Fruit fly (Drosophila melanogaster): Measurements from ENCODE around the gene GckIII.

Gene GckIII

dm6 chr3R:17072526-17073114 lies 12.7 kb upstream of the GckIII start, which contains the start of the genes Ns1 and mRpS11 (continued):
- no peak for TF ChIP-seq CG1647 (GFP tag; optimal IDR thresholded peaks at IDR 0.05)
- TF ChIP-seq H2.0 (GFP tag; IDR thresholded peaks at IDR 0.05): no peak
- TF ChIP-seq dimm (GFP tag; IDR thresholded peaks at IDR 0.05): no peak
- TF ChIP-seq CG1529 (GFP tag; optimal IDR thresholded peaks at IDR 0.05): no peak
- peak; percentile 9 for TF ChIP-seq PHDP (tag; optimal IDR thresholded peaks at IDR 0.05)
- no peak for TF ChIP-seq ATbp (GFP tag; optimal IDR thresholded peaks at IDR 0.05)
- TF ChIP-seq CG5180 (GFP tag; optimal IDR thresholded peaks at IDR 0.05): no peak
- TF ChIP-seq CG4282 (GFP tag; optimal IDR thresholded peaks at IDR 0.05): peak; percentile 38
- TF ChIP-seq CG9876 (GFP tag; optimal IDR thresholded peaks at IDR 0.05): no peak
- TF ChIP-seq cwo (GFP tag; optimal IDR thresholded peaks at IDR 0.05): peak; percentile 85
- peak; percentile 76 for TF ChIP-seq CG7987 (GFP tag; optimal IDR thresholded peaks at IDR 0.05)
- TF ChIP-seq CG1792 (GFP tag; optimal IDR thresholded peaks at IDR 0.05): no peak
- no peak for TF ChIP-seq pnt (GFP tag; optimal IDR thresholded peaks at IDR 0.05)
- TF ChIP-seq bigmax (GFP tag; optimal IDR thresholded peaks at IDR 0.05): no peak
- TF ChIP-seq bbx (GFP tag; IDR thresholded peaks at IDR 0.05; ENCODE audit: partially characterized antibody): peak; percentile 40; the same call in 1 of the 2 replicates
- TF ChIP-seq Dll (GFP tag; IDR thresholded peaks at IDR 0.05; ENCODE audit: partially characterized antibody): no peak
- TF ChIP-seq CG17359 (tag; optimal IDR thresholded peaks at IDR 0.05): peak; percentile 2
- TF ChIP-seq hth (optimal IDR thresholded peaks at IDR 0.05): no peak
- TF ChIP-seq nerfin-1 (tag; optimal IDR thresholded peaks at IDR 0.05): peak; percentile 91
- TF ChIP-seq pan (optimal IDR thresholded peaks at IDR 0.05): no peak
- TF ChIP-seq pan (GFP tag; optimal IDR thresholded peaks at IDR 0.05 in 1 of 2, IDR thresholded peaks at IDR 0.05 in 1 of 2): no peak
- TF ChIP-seq Ada2b (GFP tag; IDR thresholded peaks at IDR 0.05): no peak
- no peak for TF ChIP-seq tap (tag; optimal IDR thresholded peaks at IDR 0.05)
- TF ChIP-seq Ravus (GFP tag; IDR thresholded peaks at IDR 0.05): no peak
- peak; percentile 69 for TF ChIP-seq CG12659 (GFP tag; optimal IDR thresholded peaks at IDR 0.05)
- TF ChIP-seq HmgD (GFP tag; optimal IDR thresholded peaks at IDR 0.05): no peak
- TF ChIP-seq CG11560 (tag; IDR thresholded peaks at IDR 0.05): no peak
- TF ChIP-seq CG33213 (GFP tag; optimal IDR thresholded peaks at IDR 0.05): peak; percentile 44
- peak in 1 of 3 experiments; percentile 27 for TF ChIP-seq Stat92E (GFP tag; optimal IDR thresholded peaks at IDR 0.05)
- peak; percentile 38 for TF ChIP-seq mirr (GFP tag; optimal IDR thresholded peaks at IDR 0.05)
- no peak for TF ChIP-seq CG5953 (GFP tag; IDR thresholded peaks at IDR 0.05)
- TF ChIP-seq Lpt (GFP tag; optimal IDR thresholded peaks at IDR 0.05): no peak
- no peak for TF ChIP-seq ab (GFP tag; optimal IDR thresholded peaks at IDR 0.05)
- TF ChIP-seq CG3995 (GFP tag; optimal IDR thresholded peaks at IDR 0.05): peak; percentile 73
- TF ChIP-seq CG6689 (GFP tag; IDR thresholded peaks at IDR 0.05): no peak
- TF ChIP-seq CG7745 (tag; optimal IDR thresholded peaks at IDR 0.05): no peak
- TF ChIP-seq jumu (GFP tag; optimal IDR thresholded peaks at IDR 0.05): peak; percentile 60
- 0 out of 2 replicates have a peak, but pooled peaks have one; percentile 7 for TF ChIP-seq Atf6 (GFP tag; IDR thresholded peaks at IDR 0.05)
- no peak for TF ChIP-seq az2 (GFP tag; optimal IDR thresholded peaks at IDR 0.05)
- no peak for TF ChIP-seq CG10462 (GFP tag; optimal IDR thresholded peaks at IDR 0.05)
- TF ChIP-seq Optix (GFP tag; IDR thresholded peaks at IDR 0.05): no peak
- TF ChIP-seq ara (GFP tag; IDR thresholded peaks at IDR 0.05): no peak
- peak; percentile 28; the same call in 1 of the 2 replicates for TF ChIP-seq ato (GFP tag; IDR thresholded peaks at IDR 0.05; ENCODE audit: partially characterized antibody)
- TF ChIP-seq vvl (GFP tag; IDR thresholded peaks at IDR 0.05): peak; percentile 60
- no peak for TF ChIP-seq CG1024 (GFP tag; IDR thresholded peaks at IDR 0.05)
- no peak for TF ChIP-seq CG7839 (tag; optimal IDR thresholded peaks at IDR 0.05)
- TF ChIP-seq CG30403 (GFP tag; optimal IDR thresholded peaks at IDR 0.05): peak; percentile 51
- TF ChIP-seq sens-2 (GFP tag; IDR thresholded peaks at IDR 0.05): no peak
- no peak for TF ChIP-seq hkb (optimal IDR thresholded peaks at IDR 0.05)
- TF ChIP-seq hkb (GFP tag; IDR thresholded peaks at IDR 0.05): peak; percentile 52; the same call in 1 of the 2 replicates
- no peak for TF ChIP-seq E2f1 (GFP tag; IDR thresholded peaks at IDR 0.05)
- TF ChIP-seq Meics (GFP tag; optimal IDR thresholded peaks at IDR 0.05): peak; percentile 27
